Worm (Caenorhabditis elegans) whole organism, mixed stage, embryonic: ENCODE results near the gene srd-4.

Experiments used
- bed-3 ChIP-seq: fragments of 200-800 bp; sonication (Bioruptor generic); optimal IDR thresholded peaks from 3 replicates; lab custom pipeline; 2018; ENCODE audit warnings: mild to moderate bottlenecking, missing genetic modification characterization, moderate library complexity, missing compliant biosample characterization
- blmp-1 ChIP-seq: fragments of 150-350 bp; optimal IDR thresholded peaks from 2 replicates; lab custom pipeline; 2014; ENCODE audit warnings: missing biosample characterization, missing genetic modification characterization
- ces-1 ChIP-seq: fragments of 150-350 bp; optimal IDR thresholded peaks from 2 replicates; lab custom pipeline; 2014; ENCODE audit warnings: missing biosample characterization, missing genetic modification reagents, missing genetic modification characterization
- ham-2 ChIP-seq: fragments of 200-800 bp; sonication (Bioruptor generic); optimal IDR thresholded peaks from 2 replicates; lab custom pipeline; 2018; ENCODE audit warnings: mild to moderate bottlenecking, missing genetic modification characterization, missing compliant biosample characterization
- lin-13 ChIP-seq: fragments of 150-350 bp; optimal IDR thresholded peaks from 2 replicates; lab custom pipeline; 2014; ENCODE audit warnings: missing biosample characterization, missing genetic modification characterization
- nhr-28 ChIP-seq: fragments of 150-350 bp; optimal IDR thresholded peaks from 2 replicates; lab custom pipeline; 2014; ENCODE audit warnings: missing biosample characterization, missing genetic modification characterization
- pha-4 ChIP-seq: fragments of 150-350 bp; optimal IDR thresholded peaks from 2 replicates; lab custom pipeline; 2018; ENCODE audit warnings: missing biosample characterization, missing genetic modification reagents, missing genetic modification characterization
- snpc-4 ChIP-seq: fragments of 150-350 bp; optimal IDR thresholded peaks from 2 replicates; lab custom pipeline; 2014; ENCODE audit warnings: missing biosample characterization, missing genetic modification characterization
- unc-39 ChIP-seq: fragments of 150-350 bp; optimal IDR thresholded peaks from 2 replicates; lab custom pipeline; 2014; ENCODE audit warnings: missing biosample characterization, missing genetic modification characterization

DNA sequence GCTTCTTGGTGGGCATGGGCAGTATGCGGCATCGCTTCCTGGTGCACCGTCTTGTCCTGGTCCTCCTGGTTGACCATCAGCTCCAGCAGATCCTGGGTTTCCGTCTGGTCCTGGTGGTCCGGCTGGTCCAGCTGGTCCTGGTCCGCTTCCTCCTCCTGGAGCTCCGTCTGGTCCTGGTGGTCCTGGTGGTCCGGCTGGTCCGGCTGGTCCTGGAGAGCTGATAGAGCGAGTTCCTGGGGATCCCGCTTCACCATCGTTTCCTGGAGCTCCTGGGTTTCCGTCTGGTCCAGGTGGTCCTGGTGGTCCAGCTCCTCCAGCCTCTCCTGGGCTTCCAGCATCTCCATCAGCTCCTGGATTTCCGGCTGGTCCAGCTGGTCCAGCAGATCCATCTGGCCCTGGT lies 17.7 kb upstream of the srd-4 start:
- TF ChIP-seq snpc-4 (tag; lab: Kevin White, UChicago) (no peak), ham-2 (GFP tag; lab: Kevin White, UChicago) (no peak), blmp-1 (no peak), ces-1 (GFP tag; lab: Kevin White, UChicago) (no peak), bed-3 (GFP tag; lab: Kevin White, UChicago) (no peak), pha-4 (tag; lab: Kevin White, UChicago) (no peak), nhr-28 (no peak), lin-13 (no peak), unc-39 (no peak)
